Fruit fly (Drosophila melanogaster): ENCODE measurements around the gene CG16743.

CG16743 gene

DNA sequence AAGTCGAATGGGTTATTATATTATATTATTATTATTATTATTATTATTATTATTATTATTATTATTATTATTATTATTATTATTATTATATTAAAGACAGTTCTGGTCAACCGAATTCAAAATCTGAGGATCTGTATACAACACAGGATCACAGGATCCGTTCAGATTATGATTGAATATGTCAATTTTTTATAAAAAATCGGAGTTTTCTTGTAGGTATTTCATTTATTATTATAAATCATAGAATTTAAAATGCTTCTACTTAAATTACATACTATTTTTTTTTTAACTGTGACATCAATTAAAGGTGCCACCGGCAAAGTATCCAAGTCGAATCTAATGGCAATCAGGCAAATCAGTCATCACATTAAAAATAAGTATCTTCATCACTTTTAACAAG lies 44.6 kb downstream of the CG16743 start, which contains the start of gene CG14913:
CG14913 (plus strand) TSS at position 301 of the 400 bp plus-strand sequence.
- TF ChIP-seq woc (GFP tag; optimal IDR thresholded peaks at IDR 0.05) (no peak), lola (GFP tag; optimal IDR thresholded peaks at IDR 0.05) (no peak), N (GFP tag; optimal IDR thresholded peaks at IDR 0.05) (no peak), Rel (GFP tag; optimal IDR thresholded peaks at IDR 0.05) (no peak), Rel (tag; optimal IDR thresholded peaks at IDR 0.05) (no peak), br (GFP tag; optimal IDR thresholded peaks at IDR 0.05) (no peak), fru (GFP tag; optimal IDR thresholded peaks at IDR 0.05) (no peak), Jra (GFP tag; optimal IDR thresholded peaks at IDR 0.05) (no peak), brk (GFP tag; optimal IDR thresholded peaks at IDR 0.05) (no peak), dsf (GFP tag; optimal IDR thresholded peaks at IDR 0.05; ENCODE audit: borderline replicate concordance) (no peak), HLH106 (tag; optimal IDR thresholded peaks at IDR 0.05) (no peak), Abd-B (GFP tag; optimal IDR thresholded peaks at IDR 0.05) (no peak), Myc (optimal IDR thresholded peaks at IDR 0.05) (no peak), foxo (GFP tag; optimal IDR thresholded peaks at IDR 0.05) (no peak), CrebA (GFP tag; optimal IDR thresholded peaks at IDR 0.05; ENCODE audit: borderline replicate concordance) (no peak), psq (GFP tag; optimal IDR thresholded peaks at IDR 0.05) (no peak), Hnf4 (GFP tag; optimal IDR thresholded peaks at IDR 0.05) (no peak), Vsx2 (GFP tag; optimal IDR thresholded peaks at IDR 0.05; ENCODE audit: partially characterized antibody) (no peak)

DNA sequence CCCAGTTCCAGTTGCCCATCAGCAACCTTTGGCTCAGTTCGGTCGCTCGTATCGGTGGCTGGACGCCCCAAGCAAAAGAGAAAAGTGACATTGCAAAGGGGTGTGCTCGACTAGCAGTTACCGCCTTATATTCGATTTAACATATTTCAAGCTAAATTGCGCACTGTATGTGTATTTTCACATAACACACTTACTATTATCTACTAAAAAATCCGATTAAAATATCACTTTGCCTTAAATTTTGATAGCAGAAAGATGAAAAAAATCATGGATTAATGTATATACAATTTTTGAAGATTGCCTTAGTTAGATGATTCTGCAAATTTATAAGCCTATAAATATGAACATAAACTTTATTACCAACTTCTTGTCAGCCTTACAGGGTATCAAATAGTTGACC lies 49.5 kb downstream of the CG16743 start:
- TF ChIP-seq OdsH (GFP tag; optimal IDR thresholded peaks at IDR 0.05) (peak; percentile 41), pan (optimal IDR thresholded peaks at IDR 0.05) (no peak), sv (GFP tag; optimal IDR thresholded peaks at IDR 0.05) (no peak), Hnf4 (GFP tag; optimal IDR thresholded peaks at IDR 0.05) (no peak), rgr (GFP tag; optimal IDR thresholded peaks at IDR 0.05) (no peak), Rel (GFP tag; optimal IDR thresholded peaks at IDR 0.05) (no peak), Rel (tag; optimal IDR thresholded peaks at IDR 0.05) (no peak), CG32264 (GFP tag; optimal IDR thresholded peaks at IDR 0.05) (no peak), ey (GFP tag; optimal IDR thresholded peaks at IDR 0.05) (peak; percentile 1), HLH106 (tag; optimal IDR thresholded peaks at IDR 0.05) (no peak), Jra (GFP tag; optimal IDR thresholded peaks at IDR 0.05) (no peak), N (GFP tag; optimal IDR thresholded peaks at IDR 0.05) (no peak), h (GFP tag; optimal IDR thresholded peaks at IDR 0.05) (peak; percentile 24), Abd-B (GFP tag; optimal IDR thresholded peaks at IDR 0.05) (no peak), woc (GFP tag; optimal IDR thresholded peaks at IDR 0.05) (peak; percentile 66), foxo (GFP tag; optimal IDR thresholded peaks at IDR 0.05) (peak in 1 of 2 experiments; percentile 31), lola (GFP tag; optimal IDR thresholded peaks at IDR 0.05) (no peak), psq (GFP tag; optimal IDR thresholded peaks at IDR 0.05) (peak; percentile 29), dmrt93B (GFP tag; optimal IDR thresholded peaks at IDR 0.05) (peak; percentile 16), jim (GFP tag; optimal IDR thresholded peaks at IDR 0.05) (no peak), GATAd (GFP tag; optimal IDR thresholded peaks at IDR 0.05) (no peak), fru (GFP tag; optimal IDR thresholded peaks at IDR 0.05) (peak; percentile 25), dl (GFP tag; optimal IDR thresholded peaks at IDR 0.05; ENCODE audit: insufficient read depth in 1 of 2, partially characterized antibody in 2 of 2) (no peak), Hr83 (GFP tag; optimal IDR thresholded peaks at IDR 0.05; ENCODE audit: poor library complexity, severe bottlenecking) (no peak), Dif (GFP tag; optimal IDR thresholded peaks at IDR 0.05; ENCODE audit: partially characterized antibody) (no peak)

DNA sequence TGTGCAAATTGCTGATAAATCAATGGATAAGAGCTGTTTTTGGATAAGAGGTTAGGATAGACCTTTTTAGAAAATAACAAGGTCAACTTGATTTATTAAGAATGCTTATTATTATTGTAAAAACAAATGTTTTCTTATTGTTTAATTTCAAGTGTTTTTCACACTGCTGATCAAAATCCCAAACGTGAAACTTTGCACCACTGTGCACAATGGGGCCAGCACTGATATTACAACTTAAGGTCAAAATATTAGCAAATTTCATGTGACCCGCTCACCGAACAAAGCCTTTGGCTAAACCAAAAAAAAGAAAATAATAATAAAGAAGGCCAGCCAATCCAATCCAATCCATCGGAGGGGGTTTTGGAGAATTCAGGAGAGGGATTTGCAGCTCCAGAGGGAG lies 50.7 kb downstream of the CG16743 start:
- no peak for TF ChIP-seq usp (GFP tag; optimal IDR thresholded peaks at IDR 0.05)
- TF ChIP-seq Myc (optimal IDR thresholded peaks at IDR 0.05) = no peak
- TF ChIP-seq h (GFP tag; optimal IDR thresholded peaks at IDR 0.05) = peak; percentile 9
- no peak for TF ChIP-seq Hr83 (GFP tag; optimal IDR thresholded peaks at IDR 0.05; ENCODE audit: poor library complexity, severe bottlenecking)
- TF ChIP-seq HLH106 (tag; optimal IDR thresholded peaks at IDR 0.05) = no peak
- peak in 1 of 2 experiments; percentile 23 for TF ChIP-seq foxo (GFP tag; optimal IDR thresholded peaks at IDR 0.05)
- TF ChIP-seq br (GFP tag; optimal IDR thresholded peaks at IDR 0.05) = no peak
- TF ChIP-seq CG9705 (GFP tag; optimal IDR thresholded peaks at IDR 0.05) = no peak
- peak; percentile 19 for TF ChIP-seq fru (GFP tag; optimal IDR thresholded peaks at IDR 0.05)
- TF ChIP-seq rgr (GFP tag; optimal IDR thresholded peaks at IDR 0.05) = peak; percentile 22
